Fruit fly (Drosophila melanogaster) whole organism, embryonic: Measurements from ENCODE around the gene sip3.

Experiments used
- CG14050 ChIP-seq: fragments of 200-800 bp; sonication (Bioruptor generic); IDR thresholded peaks from 3 replicates; pipeline ENCODE4 v1.3.6; 2022; ENCODE audit warnings: missing biosample characterization, missing genetic modification characterization
- CG16815 ChIP-seq: fragments of 200-800 bp; sonication (Bioruptor generic); optimal IDR thresholded peaks from 3 replicates; lab custom pipeline; 2017; ENCODE audit warnings: missing biosample characterization, mild to moderate bottlenecking, missing genetic modification characterization
- CG3065 ChIP-seq: fragments of 200-800 bp; sonication (Bioruptor generic); optimal IDR thresholded peaks from 2 replicates; lab custom pipeline; 2016; ENCODE audit warnings: missing biosample characterization, missing genetic modification characterization
- CG6765 ChIP-seq: fragments of 200-800 bp; sonication (Bioruptor generic); optimal IDR thresholded peaks from 3 replicates; lab custom pipeline; 2017; ENCODE audit warnings: missing biosample characterization, mild to moderate bottlenecking, missing genetic modification characterization
- CG7745 ChIP-seq: fragments of 200-800 bp; sonication (Bioruptor generic); optimal IDR thresholded peaks from 2 replicates; lab custom pipeline; 2018; ENCODE audit warnings: missing biosample characterization, mild to moderate bottlenecking, missing genetic modification characterization, moderate library complexity
- dati ChIP-seq: fragments of 200-800 bp; sonication (Bioruptor generic); IDR thresholded peaks from 2 replicates; pipeline ENCODE4 v1.3.6; 2022; ENCODE audit warnings: missing biosample characterization, missing genetic modification characterization
- dimm ChIP-seq: fragments of 200-800 bp; sonication (Bioruptor generic); IDR thresholded peaks from 2 replicates; pipeline ENCODE4 v1.3.6; 2022; ENCODE audit warnings: missing biosample characterization, missing genetic modification characterization
- fd102C ChIP-seq: fragments of 200-800 bp; sonication (Bioruptor generic); optimal IDR thresholded peaks from 2 replicates; lab custom pipeline; 2018; ENCODE audit warnings: missing biosample characterization, mild to moderate bottlenecking, missing genetic modification characterization, moderate library complexity
- fru ChIP-seq: fragments of >200 bp; optimal IDR thresholded peaks from 2 replicates; lab custom pipeline; 2017
- psq ChIP-seq: fragments of 200-800 bp; sonication (Bioruptor generic); optimal IDR thresholded peaks from 2 replicates; lab custom pipeline; 2017; ENCODE audit warnings: missing biosample characterization, missing genetic modification characterization

DNA sequence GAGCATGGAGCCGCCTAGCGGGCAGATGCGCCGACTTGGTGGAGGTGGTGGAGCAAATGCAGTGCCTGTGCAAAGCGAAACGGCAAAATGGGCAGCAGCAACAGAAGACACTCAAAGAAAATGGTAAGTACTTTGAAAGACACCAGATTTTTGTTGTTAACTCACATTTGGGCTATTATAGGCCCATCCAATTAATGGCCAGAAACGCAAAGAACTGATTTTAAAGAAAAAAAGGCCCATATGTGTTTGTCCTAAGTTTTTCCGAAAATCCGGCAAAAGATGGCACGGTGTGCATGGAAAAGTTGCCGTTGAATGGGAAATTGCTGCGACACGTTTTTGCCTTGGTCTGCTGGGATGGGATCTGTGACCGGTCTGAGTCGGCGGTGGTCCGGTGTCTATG, 3.8 kb upstream of the sip3 start:
- TF ChIP-seq CG16815 (no peak), CG7745 (tag; lab: Kevin White, UChicago) (no peak), dati (GFP tag; lab: Robert Waterston, UW) (no peak), psq (GFP tag; lab: Kevin White, UChicago) (no peak), fru (lab: Kevin White, UChicago) (no peak), CG14050 (GFP tag; lab: Robert Waterston, UW) (no peak), CG3065 (GFP tag; lab: Kevin White, UChicago) (no peak), fd102C (GFP tag; lab: Kevin White, UChicago) (no peak), dimm (GFP tag; lab: Robert Waterston, UW) (no peak), CG6765 (GFP tag; lab: Kevin White, UChicago) (no peak)
